Worm (Caenorhabditis elegans) whole organism, L1 larva: ENCODE results near the gene cks-1.

Experiments used
- C04F5.9 ChIP-seq: sonication (generic microtip); optimal IDR thresholded peaks from 2 replicates; lab custom pipeline; 2016; ENCODE audit warnings: missing genetic modification characterization, missing compliant biosample characterization
- C16A3.4 ChIP-seq: fragments of 150-350 bp; optimal IDR thresholded peaks from 2 replicates; lab custom pipeline; 2014; ENCODE audit warnings: missing biosample characterization, missing genetic modification characterization
- F16B12.6 ChIP-seq: fragments of 150-350 bp; optimal IDR thresholded peaks from 2 replicates; lab custom pipeline; 2014; ENCODE audit warnings: missing biosample characterization, missing genetic modification characterization
- aha-1 ChIP-seq: fragments of 150-350 bp; optimal IDR thresholded peaks from 2 replicates; lab custom pipeline; 2014; ENCODE audit warnings: missing biosample characterization, missing genetic modification characterization
- ama-1 ChIP-seq: fragments of 150-350 bp; optimal IDR thresholded peaks from 2 replicates; lab custom pipeline; 2014
- blmp-1 ChIP-seq: fragments of 150-350 bp; optimal IDR thresholded peaks from 2 replicates; lab custom pipeline; 2014; ENCODE audit warnings: missing biosample characterization, missing genetic modification characterization
- ceh-88 ChIP-seq: fragments of 200-800 bp; sonication (Bioruptor generic); IDR thresholded peaks from 2 replicates; pipeline ENCODE4 v1.3.6; 2022; ENCODE audit warnings: missing genetic modification characterization, missing compliant biosample characterization
- ces-1 ChIP-seq: fragments of 150-350 bp; optimal IDR thresholded peaks from 2 replicates; lab custom pipeline; 2014; ENCODE audit warnings: missing biosample characterization, missing genetic modification reagents, missing genetic modification characterization
- dpl-1 ChIP-seq, 3 experiments: fragments of 150-350 bp in 2 of 3; sonication (generic microtip) in 1 of 3; optimal IDR thresholded peaks; 2 replicates each; lab custom pipeline; 2014 to 2017; ENCODE audit warnings: missing biosample characterization in 3 of 3, missing genetic modification characterization in 3 of 3, missing genetic modification reagents in 3 of 3
- dsc-1 ChIP-seq: sonication (generic microtip); optimal IDR thresholded peaks from 2 replicates; lab custom pipeline; 2016; ENCODE audit warnings: mild to moderate bottlenecking, missing genetic modification characterization, missing compliant biosample characterization
- efl-1 ChIP-seq, 4 experiments: fragments of 150-350 bp; optimal IDR thresholded peaks in 3 of 4; peaks in 1 of 4; 1 replicate in 1 of 4; 2 replicates in 3 of 4; lab custom pipeline; 2014; ENCODE audit warnings: missing biosample characterization in 2 of 4, missing genetic modification characterization in 2 of 4, missing genetic modification reagents in 2 of 4
- efl-3 ChIP-seq: fragments of 200-800 bp; sonication (Bioruptor generic); optimal IDR thresholded peaks from 2 replicates; lab custom pipeline; 2018; ENCODE audit warnings: mild to moderate bottlenecking, missing genetic modification characterization, missing compliant biosample characterization
- egl-13 ChIP-seq: sonication (generic microtip); optimal IDR thresholded peaks from 2 replicates; lab custom pipeline; 2016; ENCODE audit warnings: missing genotype, missing genetic modification reagents, missing genetic modification characterization, missing compliant biosample characterization
- egl-27 ChIP-seq, 2 experiments: fragments of 150-350 bp in 1 of 2; sonication (generic microtip); optimal IDR thresholded peaks; 3 replicates each; lab custom pipeline; 2017 to 2018; ENCODE audit warnings: missing biosample characterization in 2 of 2, missing genetic modification characterization in 2 of 2, missing genetic modification reagents in 2 of 2
- elt-2 ChIP-seq: sonication (generic microtip); optimal IDR thresholded peaks from 2 replicates; lab custom pipeline; 2016; ENCODE audit warnings: missing genetic modification characterization, mild to moderate bottlenecking, inconsistent platforms, missing compliant biosample characterization, missing genetic modification reagents
- elt-3 ChIP-seq, 6 experiments: fragments of 150-350 bp in 1 of 6; sonication (generic microtip); optimal IDR thresholded peaks; 2 replicates each; lab custom pipeline; 2017 to 2018; ENCODE audit warnings: missing biosample characterization in 6 of 6, missing genetic modification characterization in 6 of 6, inconsistent platforms in 1 of 6
- fkh-8 ChIP-seq: sonication (generic microtip); optimal IDR thresholded peaks from 2 replicates; lab custom pipeline; 2016; ENCODE audit warnings: mild to moderate bottlenecking, missing genetic modification characterization, missing compliant biosample characterization
- grh-1 ChIP-seq: fragments of 200-800 bp; sonication (Bioruptor generic); IDR thresholded peaks from 2 replicates; pipeline ENCODE4 v1.3.6; 2022; ENCODE audit warnings: missing genetic modification reagents, missing genetic modification characterization, missing compliant biosample characterization
- hlh-17 ChIP-seq: fragments of 200-800 bp; sonication (Bioruptor generic); optimal IDR thresholded peaks from 2 replicates; lab custom pipeline; 2018; ENCODE audit warnings: missing genetic modification characterization, mild to moderate bottlenecking, missing compliant biosample characterization, moderate library complexity, borderline replicate concordance
- isw-1 ChIP-seq: fragments of 200-800 bp; sonication (Bioruptor generic); IDR thresholded peaks from 2 replicates; pipeline ENCODE4 v1.3.6; 2022; ENCODE audit warnings: missing genetic modification characterization, missing compliant biosample characterization
- jun-1 ChIP-seq: fragments of 150-350 bp; optimal IDR thresholded peaks from 2 replicates; lab custom pipeline; 2014; ENCODE audit warnings: missing biosample characterization, missing genetic modification reagents, missing genetic modification characterization
- lin-13 ChIP-seq: fragments of 150-350 bp; optimal IDR thresholded peaks from 2 replicates; lab custom pipeline; 2014; ENCODE audit warnings: missing biosample characterization, missing genetic modification reagents, missing genetic modification characterization
- lin-14 ChIP-seq: fragments of 200-800 bp; sonication (Bioruptor generic); optimal IDR thresholded peaks from 2 replicates; lab custom pipeline; 2018; ENCODE audit warnings: mild to moderate bottlenecking, missing genetic modification characterization, moderate library complexity, missing compliant biosample characterization
- lin-35 ChIP-seq, 2 experiments: fragments of 150-350 bp; optimal IDR thresholded peaks; 2 replicates each; lab custom pipeline; 2014; ENCODE audit warnings: missing biosample characterization in 2 of 2, missing genetic modification characterization in 2 of 2, missing genetic modification reagents in 2 of 2
- lir-3 ChIP-seq: sonication (generic microtip); optimal IDR thresholded peaks from 2 replicates; lab custom pipeline; 2016; ENCODE audit warnings: mild to moderate bottlenecking, missing genetic modification characterization, moderate library complexity, missing compliant biosample characterization; ENCODE audit not compliant: poor library complexity
- lsy-2 ChIP-seq, 2 experiments: fragments of 150-350 bp; optimal IDR thresholded peaks; 2 replicates each; lab custom pipeline; 2014; ENCODE audit warnings: missing biosample characterization in 2 of 2, missing genetic modification characterization in 2 of 2
- mdl-1 ChIP-seq, 2 experiments: fragments of 150-350 bp; optimal IDR thresholded peaks; 2 replicates each; lab custom pipeline; 2014 to 2017; ENCODE audit warnings: missing biosample characterization in 2 of 2, missing genetic modification characterization in 2 of 2, inconsistent platforms in 1 of 2
- mep-1 ChIP-seq: fragments of 150-350 bp; optimal IDR thresholded peaks from 2 replicates; lab custom pipeline; 2014; ENCODE audit warnings: missing biosample characterization, missing genetic modification characterization
- nhr-11 ChIP-seq: fragments of 150-350 bp; optimal IDR thresholded peaks from 2 replicates; lab custom pipeline; 2014; ENCODE audit warnings: missing biosample characterization, missing genetic modification characterization
- nhr-19 ChIP-seq: fragments of 200-800 bp; sonication (Bioruptor generic); conservative IDR thresholded peaks from 2 replicates; pipeline ENCODE4 v1.3.6; 2022; ENCODE audit warnings: missing genetic modification characterization, missing compliant biosample characterization
- nhr-20 ChIP-seq: sonication (generic microtip); optimal IDR thresholded peaks from 2 replicates; lab custom pipeline; 2016; ENCODE audit warnings: mild to moderate bottlenecking, missing genetic modification characterization, missing compliant biosample characterization
- nhr-237 ChIP-seq: fragments of 150-350 bp; optimal IDR thresholded peaks from 2 replicates; lab custom pipeline; 2014; ENCODE audit warnings: missing biosample characterization, missing genetic modification characterization
- nhr-28 ChIP-seq: fragments of 150-350 bp; optimal IDR thresholded peaks from 2 replicates; lab custom pipeline; 2014; ENCODE audit warnings: missing biosample characterization, missing genetic modification characterization
- nhr-47 ChIP-seq: sonication (generic microtip); optimal IDR thresholded peaks from 2 replicates; lab custom pipeline; 2016; ENCODE audit warnings: mild to moderate bottlenecking, missing genetic modification characterization, moderate library complexity, missing compliant biosample characterization
- nhr-71 ChIP-seq: sonication (generic microtip); optimal IDR thresholded peaks from 2 replicates; lab custom pipeline; 2016; ENCODE audit warnings: mild to moderate bottlenecking, missing genetic modification characterization, moderate library complexity, missing compliant biosample characterization
- nhr-76 ChIP-seq: sonication (generic microtip); optimal IDR thresholded peaks from 2 replicates; lab custom pipeline; 2017; ENCODE audit warnings: missing biosample characterization, missing genetic modification characterization
- nhr-85 ChIP-seq: sonication (generic microtip); peaks from one replicate; lab custom pipeline; 2016; ENCODE audit warnings: missing genetic modification characterization, inconsistent platforms, missing compliant biosample characterization
- nhr-90 ChIP-seq: sonication (generic microtip); optimal IDR thresholded peaks from 2 replicates; lab custom pipeline; 2016; ENCODE audit warnings: mild to moderate bottlenecking, missing genetic modification characterization, missing compliant biosample characterization; ENCODE audit not compliant: poor library complexity
- pax-3 ChIP-seq: fragments of 200-800 bp; sonication (Bioruptor generic); optimal IDR thresholded peaks from 2 replicates; lab custom pipeline; 2018; ENCODE audit warnings: mild to moderate bottlenecking, missing genetic modification characterization, moderate library complexity, missing compliant biosample characterization
- pqm-1 ChIP-seq: sonication (generic microtip); optimal IDR thresholded peaks from 3 replicates; lab custom pipeline; 2017; ENCODE audit warnings: missing biosample characterization, missing genetic modification characterization
- skn-1 ChIP-seq: fragments of 150-350 bp; optimal IDR thresholded peaks from 2 replicates; lab custom pipeline; 2014; ENCODE audit warnings: missing biosample characterization, missing genetic modification characterization
- snu-23 ChIP-seq: sonication (generic microtip); optimal IDR thresholded peaks from 2 replicates; lab custom pipeline; 2016; ENCODE audit warnings: missing genetic modification characterization, missing compliant biosample characterization
- sox-4 ChIP-seq: sonication (generic microtip); optimal IDR thresholded peaks from 2 replicates; lab custom pipeline; 2016; ENCODE audit warnings: missing genetic modification characterization, missing compliant biosample characterization
- sptf-1 ChIP-seq: fragments of 150-350 bp; optimal IDR thresholded peaks from 2 replicates; lab custom pipeline; 2014; ENCODE audit warnings: missing biosample characterization, missing genetic modification characterization
- tlp-1 ChIP-seq: fragments of 150-350 bp; optimal IDR thresholded peaks from 2 replicates; lab custom pipeline; 2014; ENCODE audit warnings: missing biosample characterization, missing genetic modification characterization
- unc-62 ChIP-seq: fragments of 150-350 bp; optimal IDR thresholded peaks from 2 replicates; lab custom pipeline; 2014; ENCODE audit warnings: missing biosample characterization, missing genetic modification reagents, missing genetic modification characterization
- unc-86 ChIP-seq: sonication (generic microtip); optimal IDR thresholded peaks from 2 replicates; lab custom pipeline; 2016; ENCODE audit warnings: missing genetic modification characterization, missing compliant biosample characterization
- vab-15 ChIP-seq: sonication (generic microtip); optimal IDR thresholded peaks from 2 replicates; lab custom pipeline; 2017; ENCODE audit warnings: missing genotype, mild to moderate bottlenecking, missing genetic modification characterization, missing compliant biosample characterization
- xbp-1 ChIP-seq: sonication (generic microtip); optimal IDR thresholded peaks from 2 replicates; lab custom pipeline; 2016; ENCODE audit warnings: missing genetic modification characterization, missing compliant biosample characterization
- ztf-4 ChIP-seq: fragments of 150-350 bp; optimal IDR thresholded peaks from 2 replicates; lab custom pipeline; 2014; ENCODE audit warnings: missing biosample characterization, missing genetic modification characterization

The cks-1 gene

DNA sequence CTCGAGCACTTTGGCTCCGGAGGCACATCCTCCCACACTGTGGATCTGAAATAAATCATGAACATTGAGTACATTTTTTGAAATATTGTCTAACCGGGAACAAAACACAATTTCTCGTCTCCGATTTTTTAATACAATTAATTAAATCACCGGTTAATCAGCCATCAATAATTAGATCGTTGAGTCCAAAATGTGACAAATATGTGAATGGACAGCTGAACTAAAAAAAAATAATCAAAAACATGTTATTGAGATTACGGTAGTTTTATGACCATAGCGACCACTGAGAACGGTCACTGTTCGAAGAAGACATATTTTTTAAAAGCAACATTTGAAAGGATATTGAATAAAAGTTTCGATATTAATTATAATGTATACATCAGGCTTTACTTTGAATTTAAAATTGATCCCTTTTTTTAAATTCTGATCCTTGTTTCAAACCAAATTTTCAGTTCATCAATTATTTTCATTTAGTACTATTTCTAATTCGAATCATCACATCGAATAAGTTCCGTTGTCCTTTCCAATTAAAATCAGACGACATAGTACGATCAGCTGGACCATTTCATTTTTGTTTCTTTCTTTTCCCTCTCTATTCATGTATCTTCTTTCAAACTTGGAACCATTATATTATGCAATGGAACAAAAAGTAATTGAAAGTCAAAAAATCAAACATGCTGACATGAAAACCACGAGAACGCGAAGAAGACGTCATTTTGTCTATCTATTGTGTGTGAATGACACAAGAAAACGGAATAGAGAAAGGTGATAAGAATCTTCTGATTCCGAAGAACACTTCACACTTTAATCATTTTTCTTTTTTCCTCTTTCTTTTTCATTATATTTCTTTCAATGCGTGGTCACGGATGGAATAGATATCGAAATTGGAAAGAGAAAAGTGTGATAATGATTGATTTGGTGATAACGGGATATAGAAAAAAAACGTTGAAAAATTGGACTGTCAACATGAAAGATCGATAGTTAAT lies 16.6 kb downstream of the cks-1 start:
- TF ChIP-seq hlh-17 (GFP tag; lab: Kevin White, UChicago) (no peak), lin-13 (peak; percentile 51), ces-1 (GFP tag; lab: Kevin White, UChicago) (no peak), egl-13 (tag; lab: Kevin White, UChicago) (no peak), lsy-2 (tag; optimal IDR thresholded peaks at IDR 0.05; lab: Kevin White, UChicago) (peak; percentile 27 to 54), jun-1 (tag; lab: Kevin White, UChicago) (peak; percentile 70), dpl-1 (GFP tag; optimal IDR thresholded peaks at IDR 0.05; lab: Kevin White, UChicago) (peak in 1 of 3 experiments; percentile 4), nhr-19 (GFP tag; lab: Robert Waterston, UW) (peak; percentile 51), pqm-1 (tag; lab: Kevin White, UChicago) (peak; percentile 60), egl-27 (tag; optimal IDR thresholded peaks at IDR 0.05; lab: Kevin White, UChicago) (no peak), C04F5.9 (tag; lab: Kevin White, UChicago) (no peak), pax-3 (tag; lab: Kevin White, UChicago) (no peak), sox-4 (no peak), C16A3.4 (peak; percentile 25), skn-1 (tag; lab: Kevin White, UChicago) (no peak), ztf-4 (tag; lab: Kevin White, UChicago) (peak; percentile 1), nhr-90 (tag; lab: Kevin White, UChicago) (peak; percentile 60), nhr-28 (no peak), nhr-71 (tag; lab: Kevin White, UChicago) (peak; percentile 77), lir-3 (tag; lab: Kevin White, UChicago) (no peak), nhr-85 (tag; lab: Kevin White, UChicago) (peak; percentile 90), mep-1 (tag; lab: Kevin White, UChicago) (peak; percentile 61), aha-1 (no peak), efl-1 (optimal IDR thresholded peaks at IDR 0.05; lab: Kevin White, UChicago) (no peak), efl-1 (GFP tag; optimal IDR thresholded peaks at IDR 0.05 in 1 of 2; lab: Kevin White, UChicago) (peak in 1 of 2 experiments; percentile 54), nhr-20 (peak; percentile 87), grh-1 (GFP tag; lab: Robert Waterston, UW) (no peak), isw-1 (no peak), elt-2 (peak; percentile 98), fkh-8 (tag; lab: Kevin White, UChicago) (no peak), mdl-1 (tag; optimal IDR thresholded peaks at IDR 0.05; lab: Kevin White, UChicago) (no peak), F16B12.6 (tag; lab: Kevin White, UChicago) (no peak), blmp-1 (tag; lab: Kevin White, UChicago) (peak; percentile 91), nhr-76 (no peak), sptf-1 (tag; lab: Kevin White, UChicago) (no peak), efl-3 (no peak), unc-86 (tag; lab: Kevin White, UChicago) (no peak), lin-14 (peak; percentile 81), elt-3 (tag; optimal IDR thresholded peaks at IDR 0.05; lab: Kevin White, UChicago) (peak in 5 of 6 experiments; percentile 1 to 95 (median 28)), nhr-11 (tag; lab: Kevin White, UChicago) (no peak), nhr-47 (tag; lab: Kevin White, UChicago) (peak; percentile 26), snu-23 (peak; percentile 54), ceh-88 (GFP tag; lab: Robert Waterston, UW) (peak; percentile 30; the same call in 1 of the 2 replicates), unc-62 (no peak), dsc-1 (tag; lab: Kevin White, UChicago) (no peak), xbp-1 (tag; lab: Kevin White, UChicago) (peak; percentile 33), tlp-1 (tag; lab: Kevin White, UChicago) (peak; percentile 61), lin-35 (GFP tag; optimal IDR thresholded peaks at IDR 0.05; lab: Kevin White, UChicago) (peak in 1 of 2 experiments; percentile 71), nhr-237 (tag; lab: Kevin White, UChicago) (no peak), vab-15 (no peak), ama-1 (lab: Kevin White, UChicago) (peak; percentile 28)
